Worm (Caenorhabditis elegans) whole organism, L3 larva: Measurements from ENCODE around the gene uda-1.

ENCODE experiments used
- aly-2 ChIP-seq: fragments of 150-350 bp; optimal IDR thresholded peaks from 2 replicates; lab custom pipeline; 2014; ENCODE audit warnings: missing biosample characterization, missing genetic modification characterization
- tbx-2 ChIP-seq: sonication (generic microtip); optimal IDR thresholded peaks from 2 replicates; lab custom pipeline; 2016; ENCODE audit warnings: mild to moderate bottlenecking, missing genetic modification characterization, missing compliant biosample characterization

DNA sequence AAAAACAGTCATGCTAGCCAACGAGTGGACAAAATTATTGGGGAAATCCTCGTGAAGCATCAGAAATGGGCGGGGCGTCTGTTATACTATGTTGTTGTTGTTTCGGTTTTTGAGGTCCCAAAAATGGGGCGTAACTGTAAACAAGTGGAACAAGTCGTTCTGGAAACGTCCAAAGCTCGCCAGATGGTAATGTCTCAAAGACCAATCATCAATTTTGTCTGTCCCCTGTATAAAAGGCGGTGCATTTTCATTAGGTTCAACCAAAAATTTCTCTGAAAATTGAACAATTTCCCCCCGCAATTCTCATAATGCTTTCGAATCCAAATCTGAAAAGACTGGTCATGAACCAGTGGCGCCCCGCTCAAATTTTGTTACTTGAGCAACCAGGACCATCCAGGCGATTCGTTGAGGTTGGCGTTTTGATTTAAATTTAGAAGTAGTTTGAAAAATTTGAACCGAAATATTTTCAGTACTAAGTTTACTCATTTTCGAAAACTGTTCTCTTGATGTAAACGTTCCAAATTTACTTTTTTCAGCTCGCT lies 14.6 kb downstream of the uda-1 start:
- TF ChIP-seq aly-2 (tag; lab: Kevin White, UChicago) (no peak), tbx-2 (tag; lab: Kevin White, UChicago) (no peak)
